Worm (Caenorhabditis elegans) whole organism, L1 larva: ENCODE measurements around the gene Y46H3A.5.

ENCODE experiments used
- fos-1 ChIP-seq: fragments of 150-350 bp; optimal IDR thresholded peaks from 2 replicates; lab custom pipeline; 2014; ENCODE audit warnings: missing biosample characterization, missing genetic modification characterization
- jun-1 ChIP-seq: fragments of 150-350 bp; optimal IDR thresholded peaks from 2 replicates; lab custom pipeline; 2014; ENCODE audit warnings: missing biosample characterization, missing genetic modification reagents, missing genetic modification characterization
- nhr-77 ChIP-seq: fragments of 150-350 bp; optimal IDR thresholded peaks from 2 replicates; lab custom pipeline; 2014; ENCODE audit warnings: missing biosample characterization, missing genetic modification characterization
- nhr-85 ChIP-seq: sonication (generic microtip); peaks from one replicate; lab custom pipeline; 2016; ENCODE audit warnings: missing genetic modification characterization, inconsistent platforms, missing compliant biosample characterization
- snpc-4 ChIP-seq: fragments of 150-350 bp; optimal IDR thresholded peaks from 2 replicates; lab custom pipeline; 2014; ENCODE audit warnings: missing biosample characterization, missing genetic modification characterization
- unc-30 ChIP-seq: sonication (generic microtip); optimal IDR thresholded peaks from 2 replicates; lab custom pipeline; 2017; ENCODE audit warnings: missing biosample characterization, missing genetic modification characterization
- zag-1 ChIP-seq: fragments of 150-350 bp; optimal IDR thresholded peaks from 2 replicates; lab custom pipeline; 2014; ENCODE audit warnings: missing biosample characterization, missing genetic modification characterization

- no peak for TF ChIP-seq nhr-77
- no peak for TF ChIP-seq snpc-4 (tag; lab: Kevin White, UChicago)
- TF ChIP-seq unc-30 (tag; lab: Kevin White, UChicago) = no peak
- no peak for TF ChIP-seq jun-1
- TF ChIP-seq fos-1 (tag; lab: Kevin White, UChicago) = no peak
- TF ChIP-seq zag-1 (tag; lab: Kevin White, UChicago) = no peak
- TF ChIP-seq nhr-85 (tag; lab: Kevin White, UChicago) = no peak
Observed at ce11 chrV:1862954-1863353, 48.3 kb upstream of the Y46H3A.5 start.
